Fruit fly (Drosophila melanogaster): Measurements from ENCODE around the gene CG6041.

dm6 chrX:5924378-5924777 is 23.6 kb upstream of the CG6041 start:
- TF ChIP-seq CG8478 (optimal IDR thresholded peaks at IDR 0.05) = no peak
- no peak for TF ChIP-seq usp (GFP tag; optimal IDR thresholded peaks at IDR 0.05)
- TF ChIP-seq Dll (optimal IDR thresholded peaks at IDR 0.05) = no peak
